Worm (Caenorhabditis elegans) whole organism, L4/young adult: ENCODE measurements around the gene K06A4.7.

Experiments used
- W03F9.2 ChIP-seq: fragments of 150-350 bp; optimal IDR thresholded peaks from 2 replicates; lab custom pipeline; 2014; ENCODE audit warnings: missing biosample characterization, missing genetic modification characterization
- dao-5 ChIP-seq: sonication (generic microtip); optimal IDR thresholded peaks from 2 replicates; lab custom pipeline; 2016; ENCODE audit warnings: missing genotype, missing genetic modification characterization, moderate library complexity, missing compliant biosample characterization
- him-1 ChIP-seq: sonication (generic microtip); optimal IDR thresholded peaks from 2 replicates; lab custom pipeline; 2016; ENCODE audit warnings: missing genotype, missing genetic modification reagents, missing genetic modification characterization, missing compliant biosample characterization

- TF ChIP-seq him-1 (tag; lab: Kevin White, UChicago) (no peak), W03F9.2 (tag; lab: Kevin White, UChicago) (no peak), dao-5 (tag; lab: Kevin White, UChicago) (no peak)
Measured at ce11 chrV:9492460-9492859, 1.2 kb upstream of the K06A4.7 start.
